Fruit fly (Drosophila melanogaster) whole organism, embryonic: Measurements from ENCODE around the gene CG12253.

Experiments used
- Antp ChIP-seq: fragments of 200-800 bp; sonication (Bioruptor generic); optimal IDR thresholded peaks from 3 replicates; lab custom pipeline; 2016; ENCODE audit warnings: missing biosample characterization, missing genetic modification characterization
- Awh ChIP-seq: fragments of 200-800 bp; sonication (Bioruptor generic); IDR thresholded peaks from 2 replicates; pipeline ENCODE4, ENCODE4 v1.3.6; 2022; ENCODE audit warnings: missing biosample characterization, missing genetic modification characterization
- CG11247 ChIP-seq: fragments of 200-800 bp; sonication (Bioruptor generic); IDR thresholded peaks from 2 replicates; pipeline ENCODE4 v1.3.6; 2022; ENCODE audit warnings: missing biosample characterization, missing genetic modification characterization
- CG1529 ChIP-seq: fragments of 200-800 bp; sonication (Bioruptor generic); optimal IDR thresholded peaks from 3 replicates; lab custom pipeline; 2018; ENCODE audit warnings: missing biosample characterization, missing genetic modification characterization
- CG15514 ChIP-seq: fragments of 200-800 bp; sonication (Bioruptor generic); optimal IDR thresholded peaks from 3 replicates; lab custom pipeline; 2017; ENCODE audit warnings: missing biosample characterization, missing genetic modification characterization, mild to moderate bottlenecking, moderate library complexity, missing genetic modification reagents
- CG15601 ChIP-seq: fragments of 200-800 bp; sonication (Bioruptor generic); optimal IDR thresholded peaks from 3 replicates; lab custom pipeline; 2019; ENCODE audit warnings: missing biosample characterization, mild to moderate bottlenecking, missing genetic modification characterization, moderate library complexity
- CG1602 ChIP-seq: fragments of 200-800 bp; sonication (Bioruptor generic); optimal IDR thresholded peaks from 3 replicates; lab custom pipeline; 2016; ENCODE audit warnings: missing biosample characterization, missing genetic modification characterization
- CG1647 ChIP-seq: fragments of 200-800 bp; sonication (Bioruptor generic); optimal IDR thresholded peaks from 3 replicates; lab custom pipeline; 2016; ENCODE audit warnings: missing biosample characterization, missing genetic modification characterization
- CG4404 ChIP-seq: fragments of 200-800 bp; sonication (Bioruptor generic); IDR thresholded peaks from 2 replicates; pipeline ENCODE4 v1.3.6; 2022; ENCODE audit warnings: missing biosample characterization, missing genetic modification characterization
- CG4854 ChIP-seq: fragments of 200-800 bp; sonication (Bioruptor generic); optimal IDR thresholded peaks from 2 replicates; lab custom pipeline; 2016; ENCODE audit warnings: missing biosample characterization, missing genetic modification characterization, inconsistent platforms
- CG6689 ChIP-seq: fragments of 200-800 bp; sonication (Bioruptor generic); IDR thresholded peaks from 2 replicates; pipeline ENCODE4 v1.3.6; 2022; ENCODE audit warnings: missing biosample characterization, missing genetic modification characterization
- CG6765 ChIP-seq: fragments of 200-800 bp; sonication (Bioruptor generic); optimal IDR thresholded peaks from 3 replicates; lab custom pipeline; 2017; ENCODE audit warnings: missing biosample characterization, mild to moderate bottlenecking, missing genetic modification characterization
- CG8944 ChIP-seq: fragments of 200-800 bp; sonication (Bioruptor generic); optimal IDR thresholded peaks from 3 replicates; lab custom pipeline; 2016; ENCODE audit warnings: missing biosample characterization, missing genetic modification characterization
- CG9817 ChIP-seq: fragments of 200-800 bp; sonication (Bioruptor generic); optimal IDR thresholded peaks from 2 replicates; lab custom pipeline; 2018; ENCODE audit warnings: missing biosample characterization, mild to moderate bottlenecking, missing genetic modification characterization, moderate library complexity
- CG9932 ChIP-seq: fragments of 200-800 bp; sonication (Bioruptor generic); IDR thresholded peaks from 2 replicates; pipeline ENCODE4 v1.3.6; 2022; ENCODE audit warnings: missing biosample characterization, missing genetic modification characterization
- CTCF ChIP-seq: fragments of 200-800 bp; sonication (Bioruptor generic); optimal IDR thresholded peaks from 2 replicates; lab custom pipeline; 2017; ENCODE audit warnings: missing biosample characterization, mild to moderate bottlenecking, missing genetic modification characterization, moderate library complexity
- CkIIα-i1 ChIP-seq: fragments of 200-800 bp; sonication (Bioruptor generic); IDR thresholded peaks from 2 replicates; pipeline ENCODE4 v1.3.6; 2022; ENCODE audit warnings: missing biosample characterization, missing genetic modification characterization
- D ChIP-seq, 2 experiments: fragments of 200-800 bp in 1 of 2; fragments of >200 bp in 1 of 2; sonication (Bioruptor generic) in 1 of 2; optimal IDR thresholded peaks; 2 replicates in 1 of 2; 3 replicates in 1 of 2; lab custom pipeline; 2017; ENCODE audit warnings: mild to moderate bottlenecking in 1 of 2, missing biosample characterization in 1 of 2, missing genetic modification characterization in 1 of 2, missing genetic modification reagents in 1 of 2
- Deaf1 ChIP-seq: fragments of 200-800 bp; optimal IDR thresholded peaks from 3 replicates; lab custom pipeline; 2019; ENCODE audit warnings: missing biosample characterization, mild to moderate bottlenecking, missing genetic modification characterization, moderate library complexity
- Dp ChIP-seq: fragments of 200-800 bp; sonication (Bioruptor generic); optimal IDR thresholded peaks from 2 replicates; lab custom pipeline; 2018; ENCODE audit warnings: missing biosample characterization, mild to moderate bottlenecking, missing genetic modification characterization, moderate library complexity
- Drgx ChIP-seq: fragments of 200-800 bp; sonication (Bioruptor generic); IDR thresholded peaks from 2 replicates; pipeline ENCODE4 v1.3.6; 2022; ENCODE audit warnings: missing biosample characterization, missing genetic modification characterization
- Gug ChIP-seq: fragments of 200-800 bp; sonication (Bioruptor generic); IDR thresholded peaks from 4 replicates; pipeline ENCODE4 v1.3.6; 2022; ENCODE audit warnings: missing biosample characterization, missing genetic modification characterization
- H2.0 ChIP-seq: fragments of 200-800 bp; sonication (Bioruptor generic); IDR thresholded peaks from 2 replicates; pipeline ENCODE4 v1.3.6; 2022; ENCODE audit warnings: missing biosample characterization, missing genetic modification characterization
- HLH3B ChIP-seq: fragments of 200-800 bp; sonication (Bioruptor generic); IDR thresholded peaks from 2 replicates; pipeline ENCODE4 v1.3.6; 2022; ENCODE audit warnings: missing biosample characterization, missing genetic modification characterization
- MBD-R2 ChIP-seq: fragments of 200-800 bp; sonication (Bioruptor generic); IDR thresholded peaks from 2 replicates; pipeline ENCODE4 v1.3.6; 2022; ENCODE audit warnings: missing biosample characterization, missing genetic modification characterization
- Nf-YB ChIP-seq: fragments of 200-800 bp; sonication (Bioruptor generic); optimal IDR thresholded peaks from 3 replicates; lab custom pipeline; 2019; ENCODE audit warnings: missing biosample characterization, mild to moderate bottlenecking, missing genetic modification characterization, moderate library complexity
- Optix ChIP-seq: fragments of 200-800 bp; sonication (Bioruptor generic); IDR thresholded peaks from 3 replicates; pipeline ENCODE4 v1.3.6; 2022; ENCODE audit warnings: missing biosample characterization, missing genetic modification characterization
- Taf1 ChIP-seq: fragments of 200-800 bp; sonication (Bioruptor generic); IDR thresholded peaks from 2 replicates; pipeline ENCODE4 v1.3.6; 2022; ENCODE audit warnings: missing biosample characterization, missing genetic modification characterization
- Xbp1 ChIP-seq: fragments of 200-800 bp; sonication (Bioruptor generic); optimal IDR thresholded peaks from 3 replicates; lab custom pipeline; 2016; ENCODE audit warnings: missing biosample characterization, mild to moderate bottlenecking, missing genetic modification characterization
- br ChIP-seq: fragments of >200 bp; optimal IDR thresholded peaks from 2 replicates; lab custom pipeline; 2017
- cato ChIP-seq: fragments of 200-800 bp; sonication (Bioruptor generic); optimal IDR thresholded peaks from 2 replicates; lab custom pipeline; 2016; ENCODE audit warnings: missing biosample characterization, missing genetic modification characterization, borderline replicate concordance
- corto ChIP-seq: fragments of 200-800 bp; sonication (Bioruptor generic); optimal IDR thresholded peaks from 2 replicates; lab custom pipeline; 2016; ENCODE audit warnings: missing biosample characterization, mild to moderate bottlenecking, missing genetic modification characterization, moderate library complexity
- esg ChIP-seq: fragments of 200-800 bp; sonication (Bioruptor generic); conservative IDR thresholded peaks from 2 replicates; pipeline ENCODE4 v1.3.6; 2022; ENCODE audit warnings: missing biosample characterization, missing genetic modification characterization
- eve ChIP-seq, 2 experiments: fragments of >200 bp; optimal IDR thresholded peaks; 2 replicates each; lab custom pipeline; 2017; ENCODE audit warnings: missing biosample characterization in 2 of 2, missing genetic modification characterization in 2 of 2
- lmd ChIP-seq: fragments of 200-800 bp; sonication (Bioruptor generic); IDR thresholded peaks from 2 replicates; pipeline ENCODE4 v1.3.6; 2022; ENCODE audit warnings: missing biosample characterization, missing genetic modification characterization
- nmo ChIP-seq: fragments of 200-800 bp; sonication (Bioruptor generic); optimal IDR thresholded peaks from 2 replicates; lab custom pipeline; 2018; ENCODE audit warnings: missing biosample characterization, mild to moderate bottlenecking, missing genetic modification characterization, moderate library complexity
- p53 ChIP-seq: fragments of 200-800 bp; sonication (Bioruptor generic); optimal IDR thresholded peaks from 2 replicates; lab custom pipeline; 2016; ENCODE audit warnings: missing biosample characterization, missing genetic modification characterization
- pb ChIP-seq: fragments of 200-800 bp; sonication (Bioruptor generic); optimal IDR thresholded peaks from 3 replicates; lab custom pipeline; 2016; ENCODE audit warnings: missing biosample characterization, missing genetic modification characterization
- ro ChIP-seq: fragments of 200-800 bp; sonication (Bioruptor generic); IDR thresholded peaks from 2 replicates; pipeline ENCODE4 v1.3.6; 2022; ENCODE audit warnings: missing biosample characterization, missing genetic modification characterization
- sc ChIP-seq, 3 experiments: fragments of >200 bp in 2 of 3; fragments of 200-800 bp in 1 of 3; sonication (Bioruptor generic) in 1 of 3; optimal IDR thresholded peaks; 2 replicates in 2 of 3; 3 replicates in 1 of 3; lab custom pipeline; 2017; ENCODE audit warnings: mild to moderate bottlenecking in 1 of 3, missing biosample characterization in 1 of 3, missing genetic modification characterization in 1 of 3, missing genetic modification reagents in 1 of 3
- sna ChIP-seq: fragments of 200-800 bp; sonication (Bioruptor generic); IDR thresholded peaks from 2 replicates; pipeline ENCODE4 v1.3.6; 2022; ENCODE audit warnings: missing biosample characterization, missing genetic modification characterization; ENCODE audit not compliant: partially characterized antibody
- tio ChIP-seq: fragments of 200-800 bp; sonication (Bioruptor generic); optimal IDR thresholded peaks from 2 replicates; lab custom pipeline; 2017; ENCODE audit warnings: missing biosample characterization, missing genetic modification characterization, inconsistent platforms
- trh ChIP-seq: fragments of 200-800 bp; sonication (Bioruptor generic); optimal IDR thresholded peaks from 2 replicates; lab custom pipeline; 2016; ENCODE audit warnings: missing biosample characterization, missing genetic modification characterization
- wor ChIP-seq: fragments of 200-800 bp; sonication (Bioruptor generic); IDR thresholded peaks from 2 replicates; pipeline ENCODE4 v1.3.6; 2022; ENCODE audit warnings: missing biosample characterization, missing genetic modification characterization
- z ChIP-seq: fragments of 200-800 bp; sonication (Bioruptor generic); IDR thresholded peaks from 3 replicates; pipeline ENCODE4 v1.3.6; 2022; ENCODE audit warnings: missing biosample characterization, missing genetic modification characterization

CG12253 gene

DNA sequence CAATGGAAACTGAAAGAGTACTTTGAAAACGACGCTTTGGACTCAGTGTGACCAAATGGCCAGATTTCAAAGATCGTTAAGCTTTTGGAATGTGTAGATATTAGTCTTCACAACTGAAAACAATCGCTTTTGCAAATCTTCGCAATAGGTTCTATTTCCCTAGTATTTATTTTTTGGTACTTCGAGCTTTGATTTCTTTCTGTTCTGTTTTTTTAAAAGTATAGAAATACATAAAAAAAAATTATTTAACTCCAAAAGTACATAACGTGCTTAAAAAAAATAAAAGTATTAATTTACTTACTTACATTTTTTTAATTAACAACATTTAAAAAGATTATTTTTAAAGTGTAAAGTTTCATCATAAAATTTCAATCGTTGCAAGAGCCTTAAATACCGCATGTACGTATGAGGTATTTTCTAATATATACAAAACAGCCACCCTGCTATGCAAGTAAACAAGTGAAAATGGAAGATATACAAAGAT lies at the start of gene CG12253, which contains the start of gene piwi (continued):
- TF ChIP-seq sna (GFP tag; lab: Robert Waterston, UW): 0 out of 2 replicates have a peak, but pooled peaks have one; percentile 16
- no peak for TF ChIP-seq Awh
- peak; percentile 74 for TF ChIP-seq CG11247
- peak; percentile 43; the same call in 1 of the 2 replicates for TF ChIP-seq CG6689 (GFP tag; lab: Robert Waterston, UW)
- peak; percentile 70 for TF ChIP-seq H2.0
- TF ChIP-seq CG15514: peak; percentile 32
- peak; percentile 75 for TF ChIP-seq wor (GFP tag; lab: Robert Waterston, UW)
- TF ChIP-seq Nf-YB (GFP tag; lab: Kevin White, UChicago): peak; percentile 70
- peak; percentile 82 for TF ChIP-seq tio (GFP tag; lab: Kevin White, UChicago)
- TF ChIP-seq CG9932 (GFP tag; lab: Robert Waterston, UW): peak; percentile 66
- no peak for TF ChIP-seq p53 (GFP tag; lab: Kevin White, UChicago)
- no peak for TF ChIP-seq Gug (GFP tag; lab: Robert Waterston, UW)
- TF ChIP-seq Dp: peak; percentile 40
- no peak for TF ChIP-seq pb (GFP tag; lab: Kevin White, UChicago)
- peak; percentile 78 for TF ChIP-seq CG9817
- TF ChIP-seq sc (optimal IDR thresholded peaks at IDR 0.05; lab: Kevin White, UChicago): no peak
- TF ChIP-seq sc (GFP tag; optimal IDR thresholded peaks at IDR 0.05; lab: Kevin White, UChicago): peak; percentile 67
- peak; percentile 89 for TF ChIP-seq lmd
- no peak for TF ChIP-seq CkIIα-i1 (GFP tag; lab: Robert Waterston, UW)
- no peak for TF ChIP-seq CG4854 (GFP tag; lab: Kevin White, UChicago)
- peak; percentile 80 for TF ChIP-seq nmo (GFP tag; lab: Kevin White, UChicago)
- TF ChIP-seq Xbp1 (GFP tag; lab: Kevin White, UChicago): peak; percentile 83
- peak; percentile 7 for TF ChIP-seq Antp
- no peak for TF ChIP-seq D (optimal IDR thresholded peaks at IDR 0.05; lab: Kevin White, UChicago)
- TF ChIP-seq D (GFP tag; optimal IDR thresholded peaks at IDR 0.05; lab: Kevin White, UChicago): peak; percentile 28
- peak; percentile 79 for TF ChIP-seq CG1602 (GFP tag; lab: Kevin White, UChicago)
- peak; percentile 49 for TF ChIP-seq MBD-R2 (GFP tag; lab: Robert Waterston, UW)
- peak; percentile 64; the same call in 1 of the 2 replicates for TF ChIP-seq ro (GFP tag; lab: Robert Waterston, UW)
- TF ChIP-seq CG1529 (GFP tag; lab: Kevin White, UChicago): peak; percentile 61
- TF ChIP-seq eve (GFP tag; optimal IDR thresholded peaks at IDR 0.05; lab: Kevin White, UChicago): no peak
- TF ChIP-seq HLH3B: peak; percentile 83
- no peak for TF ChIP-seq br
- no peak for TF ChIP-seq CG8944
- no peak for TF ChIP-seq CG4404 (GFP tag; lab: Robert Waterston, UW)
- TF ChIP-seq corto: no peak
- peak; percentile 61 for TF ChIP-seq cato (GFP tag; lab: Kevin White, UChicago)
- TF ChIP-seq CG15601: peak; percentile 86

DNA sequence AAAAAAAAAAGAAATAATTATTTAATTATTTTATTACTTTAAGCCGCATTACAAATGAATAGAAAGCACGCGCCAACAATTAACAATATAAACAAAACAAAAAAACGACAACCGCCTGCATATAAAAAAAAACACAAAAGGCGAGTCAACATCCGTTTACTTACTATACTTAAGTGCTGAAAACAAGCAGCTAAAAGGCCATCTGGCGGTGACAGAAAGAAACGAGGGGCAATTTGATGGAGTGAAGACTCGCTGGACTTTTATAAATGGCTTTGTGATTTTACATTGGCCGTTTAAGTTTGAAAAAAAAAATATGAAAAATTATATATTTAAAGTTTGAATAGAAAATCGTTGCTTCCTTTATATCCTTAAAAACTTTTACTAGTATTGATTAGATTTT lies 47.4 kb upstream of the CG12253 start:
- TF ChIP-seq CTCF (peak; percentile 80), trh (GFP tag; lab: Kevin White, UChicago) (no peak)

DNA sequence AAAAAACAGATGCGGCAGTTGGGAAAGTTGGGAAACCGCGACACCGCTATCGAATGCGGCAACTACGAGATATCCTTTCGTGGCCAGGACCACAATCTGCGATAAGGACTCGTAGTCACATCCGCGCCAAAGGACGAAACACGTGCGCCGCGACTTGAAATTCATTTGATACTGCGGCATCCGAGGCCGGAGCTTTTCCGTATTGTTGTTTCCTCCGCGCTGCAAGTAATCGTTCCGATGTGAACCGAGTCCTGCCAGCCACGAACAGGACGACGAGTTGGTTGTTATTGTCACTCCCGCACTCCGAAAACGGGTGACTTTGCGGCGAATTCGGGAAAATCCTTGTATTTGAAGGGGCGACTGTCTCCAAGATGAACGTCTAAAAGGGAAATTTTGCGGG lies 23.6 kb upstream of the CG12253 start, which contains the start of gene dpr2:
TSS of gene dpr2 (minus strand) at position 175 of the 400 bp plus-strand sequence.
- TF ChIP-seq Taf1 (no peak), Deaf1 (tag; lab: Kevin White, UChicago) (peak; percentile 94), Drgx (GFP tag; lab: Robert Waterston, UW) (no peak), z (0 out of 3 replicates have a peak, but pooled peaks have one; percentile 23), Optix (GFP tag; lab: Robert Waterston, UW) (no peak), esg (no peak), CG6765 (GFP tag; lab: Kevin White, UChicago) (no peak), CG1647 (GFP tag; lab: Kevin White, UChicago) (no peak)
- TF ChIP-seq, all 482 proteins: peak for 2
